Worm (Caenorhabditis elegans) whole organism, young adult: ENCODE results near the gene F20D6.9.

ENCODE experiments used
- C06A6.2 ChIP-seq: fragments of 200-800 bp; sonication (Bioruptor generic); conservative IDR thresholded peaks from 2 replicates; pipeline ENCODE4 v1.3.6; 2022; ENCODE audit warnings: missing genetic modification characterization, missing compliant biosample characterization
- D2030.7 ChIP-seq: fragments of 200-800 bp; sonication (Bioruptor generic); IDR thresholded peaks from 2 replicates; pipeline ENCODE4 v1.3.6; 2022; ENCODE audit warnings: missing genetic modification reagents, missing genetic modification characterization, missing compliant biosample characterization
- F33H1.4 ChIP-seq: fragments of 200-800 bp; sonication (Bioruptor generic); IDR thresholded peaks from 2 replicates; pipeline ENCODE4 v1.3.6; 2022; ENCODE audit warnings: missing genetic modification reagents, missing genetic modification characterization, missing compliant biosample characterization
- F37B4.10 ChIP-seq: fragments of 200-800 bp; sonication (Bioruptor generic); IDR thresholded peaks from 2 replicates; pipeline ENCODE4 v1.3.6; 2022; ENCODE audit warnings: missing genetic modification characterization, missing compliant biosample characterization
- F57C9.4 ChIP-seq: sonication (generic microtip); optimal IDR thresholded peaks from 2 replicates; lab custom pipeline; 2017; ENCODE audit warnings: mild to moderate bottlenecking, missing genetic modification characterization, missing compliant biosample characterization
- K12H6.12 ChIP-seq: fragments of 200-800 bp; sonication (Bioruptor generic); optimal IDR thresholded peaks from 2 replicates; lab custom pipeline; 2018; ENCODE audit warnings: mild to moderate bottlenecking, missing genetic modification characterization, missing compliant biosample characterization
- T07F8.4 ChIP-seq: sonication (generic microtip); optimal IDR thresholded peaks from 2 replicates; lab custom pipeline; 2016; ENCODE audit warnings: mild to moderate bottlenecking, missing genetic modification characterization, moderate library complexity, missing compliant biosample characterization
- Y53F4B.3 ChIP-seq: fragments of 200-800 bp; sonication (Bioruptor generic); IDR thresholded peaks from 2 replicates; pipeline ENCODE4 v1.3.6; 2022; ENCODE audit warnings: missing genetic modification reagents, missing genetic modification characterization, missing compliant biosample characterization
- Y56A3A.18 ChIP-seq: fragments of 200-800 bp; sonication (Bioruptor generic); IDR thresholded peaks from 2 replicates; pipeline ENCODE4 v1.3.6; 2022; ENCODE audit warnings: missing genetic modification reagents, missing genetic modification characterization, missing compliant biosample characterization
- Y79H2A.3 ChIP-seq: fragments of 200-800 bp; sonication (Bioruptor generic); conservative IDR thresholded peaks from 2 replicates; pipeline ENCODE4 v1.3.6; 2022; ENCODE audit warnings: missing genetic modification reagents, missing genetic modification characterization, missing compliant biosample characterization
- ZK185.1 ChIP-seq: sonication (generic microtip); optimal IDR thresholded peaks from 2 replicates; lab custom pipeline; 2016; ENCODE audit warnings: mild to moderate bottlenecking, missing genetic modification characterization, missing compliant biosample characterization; ENCODE audit not compliant: poor library complexity, severe bottlenecking
- aptf-3 ChIP-seq: fragments of 200-800 bp; sonication (Bioruptor generic); IDR thresholded peaks from 2 replicates; pipeline ENCODE4 v1.3.6; 2022; ENCODE audit warnings: missing genetic modification characterization, missing compliant biosample characterization
- bed-1 ChIP-seq: fragments of 200-800 bp; sonication (Bioruptor generic); IDR thresholded peaks from 2 replicates; pipeline ENCODE4 v1.3.6; 2022; ENCODE audit warnings: missing genetic modification reagents, missing genetic modification characterization, missing compliant biosample characterization
- cebp-1 ChIP-seq, 2 experiments: fragments of 200-800 bp in 1 of 2; sonication (Bioruptor generic) in 1 of 2; sonication (generic microtip) in 1 of 2; IDR thresholded peaks in 1 of 2; optimal IDR thresholded peaks in 1 of 2; 2 replicates each; pipeline versions ENCODE4 v1.3.6 to Lab custom; 2017 to 2022; ENCODE audit warnings: missing compliant biosample characterization in 2 of 2, missing genetic modification characterization in 2 of 2, mild to moderate bottlenecking in 1 of 2, missing genetic modification reagents in 1 of 2, moderate library complexity in 1 of 2
- ceh-27 ChIP-seq: fragments of 200-800 bp; sonication (Bioruptor generic); optimal IDR thresholded peaks from 2 replicates; lab custom pipeline; 2018; ENCODE audit warnings: mild to moderate bottlenecking, missing genetic modification characterization, moderate library complexity, missing compliant biosample characterization
- dpl-1 ChIP-seq: fragments of 150-350 bp; optimal IDR thresholded peaks from 2 replicates; lab custom pipeline; 2014; ENCODE audit warnings: missing biosample characterization, missing genetic modification reagents, missing genetic modification characterization
- let-526 ChIP-seq: fragments of 200-800 bp; sonication (Bioruptor generic); IDR thresholded peaks from 2 replicates; pipeline ENCODE4 v1.3.6; 2022; ENCODE audit warnings: missing genetic modification reagents, missing genetic modification characterization, missing compliant biosample characterization
- lin-26 ChIP-seq: fragments of 200-800 bp; sonication (Bioruptor generic); IDR thresholded peaks from 2 replicates; pipeline ENCODE4 v1.3.6; 2022; ENCODE audit warnings: missing genetic modification reagents, missing genetic modification characterization, missing compliant biosample characterization
- lsl-1 ChIP-seq: fragments of 200-800 bp; sonication (Bioruptor generic); optimal IDR thresholded peaks from 2 replicates; lab custom pipeline; 2018; ENCODE audit warnings: mild to moderate bottlenecking, missing genetic modification characterization, moderate library complexity, missing compliant biosample characterization
- lsy-27 ChIP-seq: sonication (generic microtip); optimal IDR thresholded peaks from 2 replicates; lab custom pipeline; 2017; ENCODE audit warnings: missing genetic modification characterization, mild to moderate bottlenecking, missing compliant biosample characterization, antibody characterized with exemption, missing genotype, borderline replicate concordance; ENCODE audit not compliant: insufficient read depth
- madf-3 ChIP-seq: fragments of 200-800 bp; sonication (Bioruptor generic); IDR thresholded peaks from 2 replicates; pipeline ENCODE4 v1.3.6; 2022; ENCODE audit warnings: missing genetic modification reagents, missing genetic modification characterization, missing compliant biosample characterization
- mel-28 ChIP-seq: sonication (generic microtip); optimal IDR thresholded peaks from 2 replicates; lab custom pipeline; 2016; ENCODE audit warnings: borderline replicate concordance, mild to moderate bottlenecking, missing genetic modification characterization, missing compliant biosample characterization
- nfya-2 ChIP-seq: fragments of 200-800 bp; sonication (Bioruptor generic); IDR thresholded peaks from 2 replicates; pipeline ENCODE4 v1.3.6; 2022; ENCODE audit warnings: missing genetic modification reagents, missing genetic modification characterization, missing compliant biosample characterization
- nfyb-1 ChIP-seq: fragments of 200-800 bp; sonication (Bioruptor generic); IDR thresholded peaks from 2 replicates; pipeline ENCODE4 v1.3.6; 2022; ENCODE audit warnings: missing genetic modification reagents, missing genetic modification characterization, missing compliant biosample characterization
- nhr-120 ChIP-seq: fragments of 200-800 bp; sonication (Bioruptor generic); IDR thresholded peaks from 2 replicates; pipeline ENCODE4 v1.3.6; 2022; ENCODE audit warnings: missing genetic modification characterization, missing compliant biosample characterization
- nhr-179 ChIP-seq: sonication (generic microtip); optimal IDR thresholded peaks from 2 replicates; lab custom pipeline; 2016; ENCODE audit warnings: mild to moderate bottlenecking, missing genetic modification characterization, missing compliant biosample characterization
- pha-4 ChIP-seq: fragments of 150-350 bp; sonication (generic microtip); optimal IDR thresholded peaks from 2 replicates; lab custom pipeline; 2014; ENCODE audit warnings: missing biosample characterization, missing genetic modification reagents, missing genetic modification characterization
- sdz-38 ChIP-seq: sonication (generic microtip); optimal IDR thresholded peaks from 2 replicates; lab custom pipeline; 2016; ENCODE audit warnings: missing genotype, missing genetic modification characterization, missing compliant biosample characterization
- snpc-1.1 ChIP-seq: sonication (generic microtip); optimal IDR thresholded peaks from 2 replicates; lab custom pipeline; 2017; ENCODE audit warnings: missing genetic modification characterization, mild to moderate bottlenecking, missing compliant biosample characterization, antibody characterized with exemption, moderate library complexity, missing genotype, missing genetic modification reagents; ENCODE audit not compliant: insufficient read depth
- snpc-3.4 ChIP-seq: sonication (generic microtip); optimal IDR thresholded peaks from 2 replicates; lab custom pipeline; 2017; ENCODE audit warnings: missing genetic modification characterization, mild to moderate bottlenecking, missing compliant biosample characterization, antibody characterized with exemption, moderate library complexity, missing genotype, missing genetic modification reagents
- tbp1 ChIP-seq: fragments of 200-800 bp; sonication (Bioruptor generic); optimal IDR thresholded peaks from 2 replicates; lab custom pipeline; 2018; ENCODE audit warnings: mild to moderate bottlenecking, missing genetic modification characterization, missing compliant biosample characterization
- unc-130 ChIP-seq: sonication (generic microtip); optimal IDR thresholded peaks from 2 replicates; lab custom pipeline; 2016; ENCODE audit warnings: missing genetic modification reagents, missing genetic modification characterization, missing compliant biosample characterization
- unc-62 ChIP-seq: fragments of 150-350 bp; optimal IDR thresholded peaks from 2 replicates; lab custom pipeline; 2014; ENCODE audit warnings: missing biosample characterization, missing genetic modification reagents, missing genetic modification characterization
- xnd-1 ChIP-seq: sonication (generic microtip); optimal IDR thresholded peaks from 2 replicates; lab custom pipeline; 2016; ENCODE audit warnings: missing genotype, missing genetic modification reagents, missing genetic modification characterization, missing compliant biosample characterization
- ztf-26 ChIP-seq: sonication (generic microtip); optimal IDR thresholded peaks from 2 replicates; lab custom pipeline; 2017; ENCODE audit warnings: missing genetic modification characterization, missing compliant biosample characterization

Gene F20D6.9

ce11 chrV:8157446-8157845 is 19.8 kb downstream of the F20D6.9 start, which contains the start of gene sul-2:
Gene sul-2 (plus strand): TSS chrV:8157746.
- TF ChIP-seq F33H1.4 (GFP tag; lab: Robert Waterston, UW) (no peak), lsy-27 (tag; lab: Kevin White, UChicago) (no peak), F37B4.10 (no peak), ceh-27 (GFP tag; lab: Kevin White, UChicago) (no peak), D2030.7 (GFP tag; lab: Robert Waterston, UW) (no peak), tbp1 (no peak), sdz-38 (no peak), mel-28 (tag; lab: Kevin White, UChicago) (no peak), madf-3 (GFP tag; lab: Robert Waterston, UW) (no peak)

- TF ChIP-seq C06A6.2 (GFP tag; lab: Robert Waterston, UW) (no peak), ZK185.1 (tag; lab: Kevin White, UChicago) (no peak), lsy-27 (tag; lab: Kevin White, UChicago) (no peak), T07F8.4 (tag; lab: Kevin White, UChicago) (no peak), nfyb-1 (no peak)
These were observed 21.5 kb downstream of the F20D6.9 start for ce11 chrV:8155743-8156142.

ce11 chrV:8145329-8145728 is 31.9 kb downstream of the F20D6.9 start, which contains the start of gene D1014.13:
Gene D1014.13 (plus strand): TSS chrV:8145629.
- TF ChIP-seq nfya-2 (GFP tag; lab: Robert Waterston, UW) (no peak), Y79H2A.3 (no peak), bed-1 (GFP tag; lab: Robert Waterston, UW) (no peak), ceh-27 (GFP tag; lab: Kevin White, UChicago) (no peak), nhr-179 (tag; lab: Kevin White, UChicago) (no peak), dpl-1 (GFP tag; lab: Kevin White, UChicago) (no peak), ztf-26 (tag; lab: Kevin White, UChicago) (no peak), let-526 (GFP tag; lab: Robert Waterston, UW) (no peak), unc-130 (no peak), F57C9.4 (tag; lab: Kevin White, UChicago) (no peak), lin-26 (GFP tag; lab: Robert Waterston, UW) (no peak), snpc-1.1 (tag; lab: Kevin White, UChicago) (no peak), lsl-1 (no peak), aptf-3 (GFP tag; lab: Robert Waterston, UW) (no peak), Y53F4B.3 (no peak), snpc-3.4 (tag; lab: Kevin White, UChicago) (no peak)

DNA sequence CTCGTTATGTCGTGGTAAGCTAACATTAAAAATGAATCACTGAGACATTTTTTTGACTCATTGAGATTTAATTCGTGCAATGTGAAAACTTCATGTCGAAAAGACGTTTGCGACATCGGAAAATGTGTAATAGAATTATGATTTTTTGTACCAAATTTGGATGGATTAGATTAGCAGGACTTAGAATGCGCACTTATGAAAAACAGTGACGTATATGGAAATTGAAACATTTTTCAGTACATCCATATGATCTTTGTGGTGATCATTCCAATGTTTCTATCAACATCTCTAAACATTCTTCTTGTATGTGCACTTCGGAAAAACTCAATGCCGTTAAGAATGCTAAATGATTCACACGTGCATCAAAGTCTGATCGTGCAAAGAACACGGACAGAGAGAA is 32.7 kb downstream of the F20D6.9 start:
- TF ChIP-seq K12H6.12 (tag; lab: Kevin White, UChicago) (no peak), nhr-120 (GFP tag; lab: Robert Waterston, UW) (no peak), xnd-1 (tag; lab: Kevin White, UChicago) (no peak), Y56A3A.18 (GFP tag; lab: Robert Waterston, UW) (no peak), lsy-27 (tag; lab: Kevin White, UChicago) (no peak), pha-4 (no peak), nhr-179 (tag; lab: Kevin White, UChicago) (no peak), cebp-1 (GFP tag; IDR thresholded peaks at IDR 0.05; lab: Robert Waterston, UW) (no peak), cebp-1 (tag; optimal IDR thresholded peaks at IDR 0.05; lab: Kevin White, UChicago) (no peak), unc-62 (no peak)
